Worm (Caenorhabditis elegans): ENCODE measurements around the gene C32A9.1.

DNA sequence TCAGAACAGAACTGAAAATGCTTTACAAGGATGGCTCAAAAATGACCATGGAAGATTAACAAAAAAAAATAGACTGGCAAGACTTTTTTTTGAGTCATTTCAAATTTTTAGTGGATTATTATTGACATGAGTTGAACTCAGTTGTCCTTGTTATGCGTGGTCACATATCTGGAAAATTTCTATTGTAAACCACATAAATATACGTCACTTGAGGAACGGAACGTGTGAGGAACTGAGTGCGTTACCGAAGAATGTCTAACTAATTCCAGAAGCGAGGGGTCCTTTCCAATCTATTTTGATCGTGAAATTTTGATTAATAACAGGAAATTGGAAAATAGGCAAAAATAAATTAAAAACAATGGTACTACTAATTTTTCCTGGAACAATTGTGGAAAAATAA, 2.4 kb upstream of the C32A9.1 start:
- TF ChIP-seq lsy-2 (tag; optimal IDR thresholded peaks at IDR 0.05), result no peak
- no peak for TF ChIP-seq dpl-1 (GFP tag; optimal IDR thresholded peaks at IDR 0.05)
- TF ChIP-seq pha-4 (GFP tag; IDR thresholded peaks at IDR 0.05), result no peak
- TF ChIP-seq pha-4 (tag; optimal IDR thresholded peaks at IDR 0.05), result no peak
- TF ChIP-seq nhr-11 (tag; optimal IDR thresholded peaks at IDR 0.05), result no peak
- no peak for TF ChIP-seq mdl-1 (tag; optimal IDR thresholded peaks at IDR 0.05)
- no peak for TF ChIP-seq nhr-77 (tag; optimal IDR thresholded peaks at IDR 0.05)
- TF ChIP-seq ceh-28 (tag; optimal IDR thresholded peaks at IDR 0.05), result no peak

Measured in whole organism, L4 larva.